Fruit fly (Drosophila melanogaster) whole organism, wandering third instar larva: ENCODE data around the gene CG4325.

Source experiments
- CG9705 ChIP-seq: fragments of 200-800 bp; sonication (Bioruptor generic); optimal IDR thresholded peaks from 2 replicates; lab custom pipeline; 2018; ENCODE audit warnings: missing biosample characterization, mild to moderate bottlenecking, missing genetic modification characterization
- CrebA ChIP-seq: fragments of 200-800 bp; sonication (Bioruptor generic); optimal IDR thresholded peaks from 2 replicates; lab custom pipeline; 2016; ENCODE audit warnings: missing biosample characterization, mild to moderate bottlenecking, missing genetic modification characterization, borderline replicate concordance
- Dfd ChIP-seq: fragments of >200 bp; optimal IDR thresholded peaks from 2 replicates; lab custom pipeline; 2017; ENCODE audit warnings: missing biosample characterization, missing genetic modification characterization
- GATAd ChIP-seq: sonication (Bioruptor generic); optimal IDR thresholded peaks from 2 replicates; lab custom pipeline; 2016; ENCODE audit warnings: missing biosample characterization, missing genetic modification characterization
- HLH106 ChIP-seq: fragments of 200-800 bp; optimal IDR thresholded peaks from 3 replicates; lab custom pipeline; 2019; ENCODE audit warnings: missing biosample characterization, mild to moderate bottlenecking, missing genetic modification characterization, moderate library complexity
- Hnf4 ChIP-seq: fragments of 200-800 bp; sonication (Bioruptor generic); optimal IDR thresholded peaks from 2 replicates; lab custom pipeline; 2016; ENCODE audit warnings: missing biosample characterization, mild to moderate bottlenecking, missing genetic modification characterization
- Hr78 ChIP-seq: fragments of >200 bp; optimal IDR thresholded peaks from 2 replicates; lab custom pipeline; 2017; ENCODE audit warnings: missing biosample characterization, missing genetic modification characterization
- Hr83 ChIP-seq: fragments of 200-300 bp; sonication (Bioruptor generic); optimal IDR thresholded peaks from 2 replicates; lab custom pipeline; 2016; ENCODE audit warnings: missing biosample characterization, mild to moderate bottlenecking, missing genetic modification characterization, moderate library complexity; ENCODE audit not compliant: poor library complexity, severe bottlenecking
- Myc ChIP-seq: fragments of >200 bp; optimal IDR thresholded peaks from 2 replicates; lab custom pipeline; 2017
- N ChIP-seq: fragments of >200 bp; optimal IDR thresholded peaks from 2 replicates; lab custom pipeline; 2018; ENCODE audit warnings: missing biosample characterization, missing external identifiers, missing genetic modification characterization
- OdsH ChIP-seq: fragments of 200-800 bp; sonication (Bioruptor generic); optimal IDR thresholded peaks from 2 replicates; lab custom pipeline; 2016; ENCODE audit warnings: missing biosample characterization, mild to moderate bottlenecking, missing genetic modification characterization
- Rel ChIP-seq, 2 experiments: fragments of 200-800 bp; sonication (Bioruptor generic) in 1 of 2; optimal IDR thresholded peaks; 2 replicates in 1 of 2; 3 replicates in 1 of 2; lab custom pipeline; 2016 to 2019; ENCODE audit warnings: mild to moderate bottlenecking in 2 of 2, missing biosample characterization in 2 of 2, missing genetic modification characterization in 2 of 2, moderate library complexity in 1 of 2
- Sp1 ChIP-seq: fragments of 200-800 bp; sonication (Bioruptor generic); optimal IDR thresholded peaks from 3 replicates; lab custom pipeline; 2019; ENCODE audit warnings: missing biosample characterization, mild to moderate bottlenecking, missing genetic modification characterization, moderate library complexity
- br ChIP-seq: fragments of 200-800 bp; sonication (Bioruptor generic); optimal IDR thresholded peaks from 2 replicates; lab custom pipeline; 2016; ENCODE audit warnings: missing biosample characterization, missing genetic modification characterization
- brk ChIP-seq: fragments of 200-800 bp; sonication (Bioruptor generic); optimal IDR thresholded peaks from 2 replicates; lab custom pipeline; 2016; ENCODE audit warnings: missing biosample characterization, mild to moderate bottlenecking, missing genetic modification characterization
- dl ChIP-seq, 2 experiments: fragments of 175-275, 200-275 bp in 1 of 2; fragments of 200-275 bp in 1 of 2; sonication (Bioruptor generic); optimal IDR thresholded peaks; lab custom pipeline; 2018; ENCODE audit warnings: mild to moderate bottlenecking in 2 of 2, missing biosample characterization in 2 of 2, missing genetic modification characterization in 2 of 2, moderate library complexity in 2 of 2; ENCODE audit not compliant: partially characterized antibody in 2 of 2, insufficient read depth in 1 of 2
- dmrt93B ChIP-seq: fragments of 200-800 bp; sonication (Bioruptor generic); optimal IDR thresholded peaks from 2 replicates; lab custom pipeline; 2018; ENCODE audit warnings: missing biosample characterization, mild to moderate bottlenecking, missing genetic modification characterization
- ey ChIP-seq: fragments of 200-800 bp; sonication (Bioruptor generic); optimal IDR thresholded peaks from 2 replicates; lab custom pipeline; 2016; ENCODE audit warnings: missing biosample characterization, missing genetic modification characterization
- foxo ChIP-seq, 2 experiments: fragments of 200-800 bp; sonication (Bioruptor generic); optimal IDR thresholded peaks; 2 replicates in 1 of 2; 3 replicates in 1 of 2; lab custom pipeline; 2016 to 2017; ENCODE audit warnings: missing biosample characterization in 2 of 2, missing genetic modification characterization in 2 of 2
- fru ChIP-seq: fragments of 200-800 bp; sonication (Bioruptor generic); optimal IDR thresholded peaks from 3 replicates; lab custom pipeline; 2016; ENCODE audit warnings: missing biosample characterization, mild to moderate bottlenecking, missing genetic modification characterization
- h ChIP-seq: fragments of 200-800 bp; sonication (Bioruptor generic); optimal IDR thresholded peaks from 3 replicates; lab custom pipeline; 2016; ENCODE audit warnings: missing biosample characterization, mild to moderate bottlenecking, missing genetic modification characterization
- lola ChIP-seq: fragments of >200 bp; optimal IDR thresholded peaks from 2 replicates; lab custom pipeline; 2017; ENCODE audit warnings: missing biosample characterization, missing genetic modification characterization
- pan ChIP-seq: fragments of >200 bp; optimal IDR thresholded peaks from 2 replicates; lab custom pipeline; 2017
- rgr ChIP-seq: fragments of 200-800 bp; sonication (Bioruptor generic); optimal IDR thresholded peaks from 3 replicates; lab custom pipeline; 2016; ENCODE audit warnings: missing biosample characterization, mild to moderate bottlenecking, missing genetic modification characterization
- sage ChIP-seq: fragments of 200-800 bp; sonication (Bioruptor generic); optimal IDR thresholded peaks from 2 replicates; lab custom pipeline; 2016; ENCODE audit warnings: missing biosample characterization, mild to moderate bottlenecking, missing genetic modification characterization
- sv ChIP-seq: fragments of 200-800 bp; sonication (Bioruptor generic); optimal IDR thresholded peaks from 3 replicates; lab custom pipeline; 2016; ENCODE audit warnings: missing biosample characterization, missing genetic modification characterization
- tai ChIP-seq: sonication (Bioruptor generic); optimal IDR thresholded peaks from 2 replicates; lab custom pipeline; 2016; ENCODE audit warnings: missing biosample characterization, missing genetic modification characterization
- woc ChIP-seq: sonication (Bioruptor generic); optimal IDR thresholded peaks from 2 replicates; lab custom pipeline; 2016; ENCODE audit warnings: missing biosample characterization, mild to moderate bottlenecking, missing genetic modification characterization

CG4325 gene

DNA sequence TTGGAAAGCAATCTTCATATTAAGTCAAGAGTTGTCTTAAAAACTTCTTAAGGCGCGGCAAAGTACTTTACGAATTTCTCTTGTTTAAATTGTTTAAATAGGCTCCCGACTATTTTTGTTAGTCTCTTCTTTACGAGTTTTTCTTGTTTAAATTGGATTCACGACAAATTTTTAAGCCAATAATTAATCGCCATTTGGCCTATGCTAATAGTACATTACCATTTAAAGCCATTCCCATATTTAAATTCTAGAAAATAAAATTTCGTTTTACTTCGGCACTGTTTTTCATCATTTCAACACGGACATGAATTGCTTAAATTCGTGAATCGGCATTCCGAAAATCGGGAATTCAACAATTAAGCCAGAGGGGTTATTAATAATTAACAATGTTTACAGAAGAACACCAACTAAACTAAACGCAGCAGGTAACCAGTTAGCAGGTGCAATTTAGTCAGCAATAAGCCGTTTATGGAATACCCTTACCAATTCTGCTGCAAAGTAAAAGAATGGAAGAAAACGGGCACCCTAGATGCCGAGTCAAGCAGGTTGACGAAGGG, 34.1 kb downstream of the CG4325 start:
- TF ChIP-seq woc (GFP tag; lab: Kevin White, UChicago): peak; percentile 18
- TF ChIP-seq rgr: peak; percentile 65
- TF ChIP-seq foxo (GFP tag; optimal IDR thresholded peaks at IDR 0.05; lab: Kevin White, UChicago): peak in 1 of 2 experiments; percentile 72
- TF ChIP-seq CG9705 (GFP tag; lab: Kevin White, UChicago): peak; percentile 33
- TF ChIP-seq h (GFP tag; lab: Kevin White, UChicago): peak; percentile 51
- TF ChIP-seq sv: peak; percentile 63
- peak; percentile 57 for TF ChIP-seq br (GFP tag; lab: Kevin White, UChicago)
- no peak for TF ChIP-seq Hr78 (GFP tag; lab: Kevin White, UChicago)
- TF ChIP-seq fru (GFP tag; lab: Kevin White, UChicago): peak; percentile 62
- TF ChIP-seq GATAd (GFP tag; lab: Kevin White, UChicago): no peak
- TF ChIP-seq ey (GFP tag; lab: Kevin White, UChicago): peak; percentile 60
- TF ChIP-seq tai (GFP tag; lab: Kevin White, UChicago): no peak
- peak; percentile 69 for TF ChIP-seq HLH106
- TF ChIP-seq Hnf4 (GFP tag; lab: Kevin White, UChicago): peak; percentile 51
- no peak for TF ChIP-seq Hr83
- TF ChIP-seq Sp1 (GFP tag; lab: Kevin White, UChicago): peak; percentile 73
- TF ChIP-seq N: no peak
- peak; percentile 50 for TF ChIP-seq dmrt93B (GFP tag; lab: Kevin White, UChicago)
- TF ChIP-seq CrebA: no peak
- TF ChIP-seq OdsH (GFP tag; lab: Kevin White, UChicago): peak; percentile 33

DNA sequence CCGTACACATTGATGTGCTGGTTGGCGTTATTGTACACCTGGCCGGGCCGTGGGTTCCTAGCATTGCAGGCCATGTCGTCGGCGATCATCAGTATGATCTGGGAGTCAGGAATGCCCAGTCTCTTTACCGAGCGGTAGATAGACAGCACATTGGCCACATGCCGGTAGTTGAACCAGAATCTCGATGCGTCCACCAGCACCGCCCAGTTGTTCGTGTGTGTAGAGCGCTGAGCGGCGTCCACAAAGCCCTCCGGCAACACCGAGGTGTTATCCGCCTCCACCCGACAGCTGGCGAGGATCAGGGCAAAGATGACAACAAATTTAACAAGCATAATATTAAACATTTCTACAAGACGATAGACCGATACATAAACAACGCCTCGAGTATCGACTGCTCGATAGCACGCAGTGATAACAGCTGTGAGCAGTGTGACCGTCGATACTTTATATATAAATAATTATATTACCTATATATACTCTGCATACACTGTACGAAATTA, 34.6 kb downstream of the CG4325 start, which contains the start of gene PIG-K:
Gene PIG-K, minus strand, starts transcription at position 412 of the 500 bp plus-strand sequence.
- no peak for TF ChIP-seq Hnf4 (GFP tag; lab: Kevin White, UChicago)
- TF ChIP-seq Sp1 (GFP tag; lab: Kevin White, UChicago): no peak
- TF ChIP-seq, all 38 proteins: peak for 0

DNA sequence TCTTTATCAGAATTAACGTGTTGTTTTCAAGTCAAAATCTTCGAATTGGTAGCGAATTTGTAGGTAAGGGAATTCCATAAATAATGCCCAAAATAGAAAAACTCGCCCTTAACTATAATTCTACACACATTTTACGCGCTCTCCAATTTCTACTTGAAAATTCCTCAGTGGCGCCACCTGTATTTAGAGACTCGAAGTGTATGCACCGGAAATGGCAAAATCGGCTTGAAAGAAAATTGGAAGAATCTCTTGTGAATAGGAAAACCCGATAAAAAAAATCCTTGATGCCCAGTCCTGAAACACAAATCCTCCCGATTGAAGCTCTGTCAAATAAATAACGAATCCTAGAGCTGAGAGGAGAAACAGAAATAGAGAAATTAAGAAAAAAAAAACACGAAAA, 37.8 kb downstream of the CG4325 start:
- TF ChIP-seq h (GFP tag; lab: Kevin White, UChicago) (peak; percentile 11), dmrt93B (GFP tag; lab: Kevin White, UChicago) (peak; percentile 42), OdsH (GFP tag; lab: Kevin White, UChicago) (peak; percentile 15), CrebA (no peak), ey (GFP tag; lab: Kevin White, UChicago) (no peak), CG9705 (GFP tag; lab: Kevin White, UChicago) (peak; percentile 66), HLH106 (peak; percentile 41), Hnf4 (GFP tag; lab: Kevin White, UChicago) (no peak), Sp1 (GFP tag; lab: Kevin White, UChicago) (peak; percentile 34), Hr83 (peak; percentile 47), dl (GFP tag; optimal IDR thresholded peaks at IDR 0.05; lab: Kevin White, UChicago; ENCODE audit: insufficient read depth in 1 of 2, partially characterized antibody in 2 of 2) (no peak), foxo (GFP tag; optimal IDR thresholded peaks at IDR 0.05; lab: Kevin White, UChicago) (peak in 1 of 2 experiments; percentile 33), rgr (peak; percentile 63), pan (no peak), br (GFP tag; lab: Kevin White, UChicago) (peak; percentile 23), Rel (GFP tag; optimal IDR thresholded peaks at IDR 0.05; lab: Kevin White, UChicago) (no peak), Rel (tag; optimal IDR thresholded peaks at IDR 0.05; lab: Kevin White, UChicago) (peak; percentile 31), woc (GFP tag; lab: Kevin White, UChicago) (no peak)

DNA sequence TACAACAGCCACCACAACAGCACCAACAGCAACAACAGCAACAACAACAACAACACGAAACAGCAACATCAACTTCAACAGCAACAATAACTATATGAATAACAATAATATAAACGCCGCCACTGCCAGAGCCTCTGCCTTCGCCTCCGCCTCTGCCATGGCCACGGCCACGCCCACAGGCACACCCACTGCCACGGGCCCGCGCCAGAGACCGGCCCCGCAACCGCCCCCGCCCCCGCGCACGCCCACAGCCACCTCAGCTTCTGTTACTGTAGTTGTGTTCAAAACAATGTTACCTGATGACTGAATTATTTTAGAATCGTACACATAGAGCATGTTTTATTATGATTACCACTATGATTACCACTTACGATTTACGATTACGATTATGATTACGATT, 39.5 kb downstream of the CG4325 start:
- TF ChIP-seq Dfd (GFP tag; lab: Kevin White, UChicago) (peak; percentile 97), h (GFP tag; lab: Kevin White, UChicago) (no peak)

DNA sequence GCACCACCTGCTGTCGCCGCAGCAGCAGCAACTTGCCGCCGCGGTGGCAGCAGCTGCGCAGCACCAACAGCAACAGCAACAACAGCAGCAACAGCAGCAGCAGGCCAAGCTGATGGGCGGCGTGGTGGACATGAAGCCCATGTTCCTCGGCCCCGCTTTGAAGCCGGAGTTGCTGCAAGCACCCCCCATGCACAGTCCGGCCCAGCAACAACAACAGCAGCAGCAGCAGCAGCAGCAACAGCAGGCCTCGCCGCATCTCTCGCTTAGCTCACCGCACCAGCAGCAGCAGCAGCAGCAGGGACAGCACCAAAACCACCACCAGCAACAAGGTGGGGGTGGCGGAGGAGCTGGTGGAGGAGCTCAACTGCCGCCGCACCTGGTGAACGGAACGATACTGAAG, 42.6 kb downstream of the CG4325 start:
- TF ChIP-seq brk (GFP tag; lab: Kevin White, UChicago) (no peak), dmrt93B (GFP tag; lab: Kevin White, UChicago) (no peak), Dfd (GFP tag; lab: Kevin White, UChicago) (peak; percentile 78), sage (no peak), lola (GFP tag; lab: Kevin White, UChicago) (no peak), Myc (lab: Kevin White, UChicago) (no peak), HLH106 (no peak)
